Worm (Caenorhabditis elegans) whole organism, young adult: ENCODE results near the gene ZC190.2.

Experiments
- Y95B8A.8 ChIP-seq: fragments of 200-800 bp; sonication (Bioruptor generic); IDR thresholded peaks from 2 replicates; pipeline ENCODE4 v1.3.6; 2022; ENCODE audit warnings: missing genetic modification reagents, missing genetic modification characterization, missing compliant biosample characterization
- ceh-58 ChIP-seq: fragments of 200-800 bp; sonication (Bioruptor generic); IDR thresholded peaks from 2 replicates; pipeline ENCODE4 v1.3.6; 2022; ENCODE audit warnings: missing genetic modification characterization, missing compliant biosample characterization
- hrde-1 ChIP-seq: sonication (generic microtip); optimal IDR thresholded peaks from 2 replicates; lab custom pipeline; 2016; ENCODE audit warnings: missing genetic modification characterization, mild to moderate bottlenecking, missing compliant biosample characterization, moderate library complexity, missing genotype, missing genetic modification reagents, borderline replicate concordance
- lsl-1 ChIP-seq: fragments of 200-800 bp; sonication (Bioruptor generic); optimal IDR thresholded peaks from 2 replicates; lab custom pipeline; 2018; ENCODE audit warnings: mild to moderate bottlenecking, missing genetic modification characterization, moderate library complexity, missing compliant biosample characterization
- mcd-1 ChIP-seq: fragments of 200-800 bp; sonication (Bioruptor generic); IDR thresholded peaks from 2 replicates; pipeline ENCODE4 v1.3.6; 2022; ENCODE audit warnings: missing genetic modification reagents, missing genetic modification characterization, missing compliant biosample characterization
- nhr-179 ChIP-seq: sonication (generic microtip); optimal IDR thresholded peaks from 2 replicates; lab custom pipeline; 2016; ENCODE audit warnings: mild to moderate bottlenecking, missing genetic modification characterization, missing compliant biosample characterization
- ztf-3 ChIP-seq: fragments of 200-800 bp; sonication (Bioruptor generic); optimal IDR thresholded peaks from 2 replicates; lab custom pipeline; 2018; ENCODE audit warnings: mild to moderate bottlenecking, missing genetic modification characterization, missing compliant biosample characterization

DNA sequence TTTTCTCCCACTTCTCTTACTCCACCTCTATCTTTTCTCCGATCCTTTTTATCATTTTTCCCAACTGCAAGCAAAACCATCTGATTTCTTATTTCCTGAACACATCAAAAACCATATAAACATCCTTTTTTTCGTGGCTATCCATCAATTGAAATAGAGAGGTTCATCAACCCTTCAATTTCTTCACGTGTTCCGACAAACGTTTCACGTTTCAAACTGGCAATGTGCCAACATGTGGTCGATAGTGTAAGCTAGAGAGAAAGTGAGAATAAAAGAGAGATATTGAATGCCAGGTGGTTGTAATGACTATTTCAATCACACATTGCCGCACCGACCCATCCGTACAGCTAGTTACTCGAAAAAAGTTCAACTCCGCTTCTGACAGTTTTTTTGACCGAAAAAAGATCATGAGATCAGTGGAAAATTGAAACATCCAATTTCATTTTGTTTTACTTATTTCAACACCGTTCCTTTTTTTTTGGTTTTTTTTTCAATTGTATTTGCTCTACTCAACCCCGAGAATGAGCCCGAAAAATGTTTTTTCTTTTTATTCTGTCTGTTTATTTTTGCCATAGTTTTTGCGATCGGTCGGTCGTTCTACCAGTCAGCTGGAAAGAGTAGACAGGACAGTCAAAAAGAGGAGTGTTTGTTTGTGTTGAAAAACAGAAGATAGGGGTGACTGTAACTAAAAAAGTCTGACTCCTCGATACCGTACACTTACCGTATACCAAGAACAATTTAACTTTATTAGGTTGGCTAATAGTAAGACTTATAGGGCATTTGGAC, 22.4 kb upstream of the ZC190.2 start:
- TF ChIP-seq hrde-1 (tag; lab: Kevin White, UChicago): no peak
- TF ChIP-seq mcd-1 (GFP tag; lab: Robert Waterston, UW): no peak
- no peak for TF ChIP-seq ztf-3 (GFP tag; lab: Kevin White, UChicago)
- TF ChIP-seq nhr-179 (tag; lab: Kevin White, UChicago): no peak
- no peak for TF ChIP-seq ceh-58 (GFP tag; lab: Robert Waterston, UW)
- no peak for TF ChIP-seq lsl-1
- TF ChIP-seq Y95B8A.8: no peak
